Worm (Caenorhabditis elegans): ENCODE results near the gene T13C2.2.

The T13C2.2 gene

ce11 chrII:6827388-6827787 is 35.4 kb downstream of the T13C2.2 start (continued):
- TF ChIP-seq ztf-7 (tag; optimal IDR thresholded peaks at IDR 0.05) (no peak), Y48G9A.11 (GFP tag; IDR thresholded peaks at IDR 0.05) (no peak), nhr-28 (tag; optimal IDR thresholded peaks at IDR 0.05) (peak; percentile 74), madf-5 (GFP tag; IDR thresholded peaks at IDR 0.05) (no peak), mes-2 (tag; optimal IDR thresholded peaks at IDR 0.05; ENCODE audit: poor library complexity, severe bottlenecking) (peak; percentile 43), zip-11 (GFP tag; IDR thresholded peaks at IDR 0.05) (no peak), dpl-1 (GFP tag; optimal IDR thresholded peaks at IDR 0.05) (no peak), daf-12 (tag; optimal IDR thresholded peaks at IDR 0.05) (no peak), madf-9 (GFP tag; conservative IDR thresholded peaks at IDR 0.05) (peak; percentile 36; the same call in 1 of the 2 replicates), nhr-237 (tag; optimal IDR thresholded peaks at IDR 0.05) (no peak), nhr-6 (tag; optimal IDR thresholded peaks at IDR 0.05) (no peak), hlh-30 (tag; optimal IDR thresholded peaks at IDR 0.05; ENCODE audit: insufficient read depth) (peak; percentile 68), arid-1 (GFP tag; conservative IDR thresholded peaks at IDR 0.05) (no peak), unc-130 (GFP tag; optimal IDR thresholded peaks at IDR 0.05) (no peak), rbr-2 (tag; optimal IDR thresholded peaks at IDR 0.05) (peak; percentile 36), ceh-82 (tag; optimal IDR thresholded peaks at IDR 0.05) (no peak), spr-3 (GFP tag; optimal IDR thresholded peaks at IDR 0.05) (no peak), lim-7 (GFP tag; IDR thresholded peaks at IDR 0.05) (no peak), mxl-2 (GFP tag; conservative IDR thresholded peaks at IDR 0.05) (no peak), F26F4.8 (GFP tag; conservative IDR thresholded peaks at IDR 0.05) (no peak), ceh-44 (GFP tag; IDR thresholded peaks at IDR 0.05) (no peak), hif-1 (tag; optimal IDR thresholded peaks at IDR 0.05) (no peak), cey-2 (tag; optimal IDR thresholded peaks at IDR 0.05; ENCODE audit: borderline replicate concordance, insufficient read depth) (peak; percentile 19), nhr-48 (tag; optimal IDR thresholded peaks at IDR 0.05) (no peak), ceh-20 (GFP tag; IDR thresholded peaks at IDR 0.05) (0 out of 2 replicates have a peak, but pooled peaks have one; percentile 53), lir-3 (tag; optimal IDR thresholded peaks at IDR 0.05) (no peak), daf-16 (GFP tag; optimal IDR thresholded peaks at IDR 0.05) (no peak), daf-16 (tag; optimal IDR thresholded peaks at IDR 0.05) (peak; percentile 23), mdl-1 (tag; optimal IDR thresholded peaks at IDR 0.05) (peak; percentile 46 to 82), zfp-3 (GFP tag; conservative IDR thresholded peaks at IDR 0.05) (no peak), nhr-41 (GFP tag; IDR thresholded peaks at IDR 0.05) (no peak), unc-62 (GFP tag; optimal IDR thresholded peaks at IDR 0.05 in 1 of 2) (no peak), unc-62 (tag; optimal IDR thresholded peaks at IDR 0.05) (no peak), lin-29 (GFP tag; IDR thresholded peaks at IDR 0.05) (no peak), lsy-2 (tag; optimal IDR thresholded peaks at IDR 0.05) (peak; percentile 48 to 51), ctbp-1 (GFP tag; IDR thresholded peaks at IDR 0.05) (peak; percentile 43; the same call in 1 of the 2 replicates), pqm-1 (tag; optimal IDR thresholded peaks at IDR 0.05) (no peak), set-16 (GFP tag; IDR thresholded peaks at IDR 0.05) (no peak), dmd-8 (GFP tag; IDR thresholded peaks at IDR 0.05) (no peak), nhr-77 (tag; optimal IDR thresholded peaks at IDR 0.05) (no peak), zfp-2 (tag; optimal IDR thresholded peaks at IDR 0.05) (no peak), php-3 (GFP tag; IDR thresholded peaks at IDR 0.05) (no peak)
